Worm (Caenorhabditis elegans): ENCODE data around the gene R12G8.1.

R12G8.1 gene

DNA sequence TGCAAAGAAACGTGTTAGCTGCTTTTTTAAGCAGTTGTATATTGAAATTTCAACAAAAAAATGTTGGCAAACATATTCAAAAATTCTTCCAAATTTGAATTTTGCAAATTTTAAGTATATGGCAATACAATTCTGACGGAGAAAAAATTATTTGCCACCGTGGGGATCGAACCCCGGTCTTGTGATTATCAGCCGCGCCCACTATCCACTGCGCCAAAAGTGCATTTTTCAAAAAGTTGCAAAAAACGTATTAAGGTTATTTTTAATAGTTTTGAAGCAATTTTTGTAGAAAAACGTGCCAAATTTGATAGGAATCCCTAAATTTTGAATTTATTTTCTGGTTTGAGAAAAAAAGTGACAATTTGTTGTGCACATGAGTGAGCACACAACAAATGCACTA is 35.3 kb upstream of the R12G8.1 start:
- no peak for TF ChIP-seq unc-3 (GFP tag; conservative IDR thresholded peaks at IDR 0.05)
- TF ChIP-seq unc-3 (tag; optimal IDR thresholded peaks at IDR 0.05) = no peak
- no peak for TF ChIP-seq nhr-232 (tag; optimal IDR thresholded peaks at IDR 0.05)
- no peak for TF ChIP-seq ceh-24 (tag; optimal IDR thresholded peaks at IDR 0.05)
- TF ChIP-seq odd-2 (tag; optimal IDR thresholded peaks at IDR 0.05) = no peak
- no peak for TF ChIP-seq Y22D7AL.16 (tag; optimal IDR thresholded peaks at IDR 0.05)
- no peak for TF ChIP-seq madf-2 (tag; optimal IDR thresholded peaks at IDR 0.05)
- TF ChIP-seq tbx-7 (tag; optimal IDR thresholded peaks at IDR 0.05) = no peak
- no peak for TF ChIP-seq unc-55 (GFP tag; optimal IDR thresholded peaks at IDR 0.05)
- no peak for TF ChIP-seq ceh-14 (tag; optimal IDR thresholded peaks at IDR 0.05)
- TF ChIP-seq elt-2 (tag; optimal IDR thresholded peaks at IDR 0.05) = no peak
- TF ChIP-seq dve-1 (tag; optimal IDR thresholded peaks at IDR 0.05) = no peak
- TF ChIP-seq ama-1 (optimal IDR thresholded peaks at IDR 0.05) = no peak

DNA sequence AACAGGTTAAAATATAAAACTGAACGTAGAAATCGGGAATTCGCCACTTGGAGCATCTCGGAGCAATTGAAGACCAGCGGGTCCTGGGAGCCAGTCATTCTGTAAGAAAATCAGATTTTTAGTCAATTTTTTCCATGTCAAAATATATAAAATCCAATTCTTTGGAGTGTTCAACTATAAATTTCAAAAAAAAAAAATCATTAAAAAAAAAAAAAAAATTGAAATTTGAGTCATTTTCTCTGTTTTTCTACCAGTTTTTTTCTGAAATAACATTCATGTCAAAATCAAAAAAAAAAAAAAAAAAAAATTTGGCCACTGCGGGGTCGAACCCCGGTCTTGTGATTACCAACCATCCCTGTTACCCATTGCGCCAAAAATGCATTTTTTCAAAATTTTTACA is 34.5 kb upstream of the R12G8.1 start, which contains the start of gene srab-12:
srab-12 (minus strand) TSS at position 101 of the 400 bp plus-strand sequence.
- TF ChIP-seq ceh-34 (tag; optimal IDR thresholded peaks at IDR 0.05) (no peak), syd-9 (tag; optimal IDR thresholded peaks at IDR 0.05) (no peak), tbx-7 (tag; optimal IDR thresholded peaks at IDR 0.05) (no peak), pat-9 (tag; optimal IDR thresholded peaks at IDR 0.05) (no peak), ceh-9 (tag; optimal IDR thresholded peaks at IDR 0.05) (no peak), pag-3 (tag; optimal IDR thresholded peaks at IDR 0.05; ENCODE audit: borderline replicate concordance) (no peak), hlh-6 (tag; optimal IDR thresholded peaks at IDR 0.05) (no peak), dmd-4 (tag; optimal IDR thresholded peaks at IDR 0.05; ENCODE audit: borderline replicate concordance) (no peak), tbx-2 (tag; optimal IDR thresholded peaks at IDR 0.05) (no peak), ceh-2 (tag; optimal IDR thresholded peaks at IDR 0.05) (no peak), ceh-18 (tag; optimal IDR thresholded peaks at IDR 0.05) (no peak), nhr-232 (tag; optimal IDR thresholded peaks at IDR 0.05) (no peak), hlh-8 (tag; optimal IDR thresholded peaks at IDR 0.05) (no peak), ztf-16 (tag; optimal IDR thresholded peaks at IDR 0.05) (no peak), unc-86 (tag; optimal IDR thresholded peaks at IDR 0.05) (no peak), elt-2 (tag; optimal IDR thresholded peaks at IDR 0.05) (no peak), zip-5 (tag; optimal IDR thresholded peaks at IDR 0.05) (no peak), ttx-3 (tag; optimal IDR thresholded peaks at IDR 0.05) (no peak), mec-3 (tag; optimal IDR thresholded peaks at IDR 0.05; ENCODE audit: borderline replicate concordance) (no peak), fkh-6 (tag; optimal IDR thresholded peaks at IDR 0.05) (no peak)

- TF ChIP-seq che-1 (tag; optimal IDR thresholded peaks at IDR 0.05) (no peak), ceh-14 (tag; optimal IDR thresholded peaks at IDR 0.05) (no peak), ceh-19 (GFP tag; optimal IDR thresholded peaks at IDR 0.05) (no peak), hlh-13 (GFP tag; optimal IDR thresholded peaks at IDR 0.05) (no peak), odd-2 (tag; optimal IDR thresholded peaks at IDR 0.05) (no peak), fkh-10 (GFP tag; optimal IDR thresholded peaks at IDR 0.05) (no peak), T23F11.4 (GFP tag; optimal IDR thresholded peaks at IDR 0.05) (no peak), nhr-232 (tag; optimal IDR thresholded peaks at IDR 0.05) (no peak), unc-3 (GFP tag; conservative IDR thresholded peaks at IDR 0.05) (no peak), unc-3 (tag; optimal IDR thresholded peaks at IDR 0.05) (no peak), ceh-18 (tag; optimal IDR thresholded peaks at IDR 0.05) (no peak), ceh-9 (tag; optimal IDR thresholded peaks at IDR 0.05) (no peak), hlh-6 (tag; optimal IDR thresholded peaks at IDR 0.05) (no peak), C08G9.2 (tag; optimal IDR thresholded peaks at IDR 0.05) (no peak), hlh-15 (tag; optimal IDR thresholded peaks at IDR 0.05) (no peak)
Measured at ce11 chrV:17780285-17780684, 31.2 kb upstream of the R12G8.1 start.

DNA sequence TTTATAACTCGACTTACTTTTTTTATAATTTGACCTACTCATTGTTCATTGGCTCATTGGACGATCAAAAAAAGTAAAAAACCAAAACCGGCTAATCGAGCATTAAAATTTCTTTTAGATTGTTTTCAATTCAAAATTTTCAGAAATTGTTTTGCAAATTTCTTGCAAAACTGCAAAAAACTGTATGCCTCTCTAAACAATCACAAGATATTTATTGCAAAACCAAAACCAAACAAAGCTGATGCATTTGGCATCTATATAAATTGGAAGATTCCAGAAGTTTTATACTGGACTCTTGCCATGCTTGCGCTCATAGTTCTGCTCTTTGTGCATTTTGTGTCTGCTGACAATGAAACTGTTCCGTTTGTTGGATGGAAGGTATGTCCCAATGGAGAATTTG is 28.6 kb upstream of the R12G8.1 start, which contains the start of gene C47A10.12:
C47A10.12 (plus strand) TSS at position 301 of the 400 bp plus-strand sequence.
- no peak for TF ChIP-seq syd-9 (tag; optimal IDR thresholded peaks at IDR 0.05)
- no peak for TF ChIP-seq hlh-30 (tag; optimal IDR thresholded peaks at IDR 0.05; ENCODE audit: insufficient read depth)
- TF ChIP-seq ceh-45 (GFP tag; IDR thresholded peaks at IDR 0.05) = no peak
- no peak for TF ChIP-seq pha-2 (tag; optimal IDR thresholded peaks at IDR 0.05)
- TF ChIP-seq elt-4 (tag; optimal IDR thresholded peaks at IDR 0.05) = no peak
- no peak for TF ChIP-seq ceh-30 (tag; optimal IDR thresholded peaks at IDR 0.05)
- TF ChIP-seq unc-42 (tag; optimal IDR thresholded peaks at IDR 0.05) = no peak
- TF ChIP-seq gmeb-2 (tag; optimal IDR thresholded peaks at IDR 0.05) = no peak
- no peak for TF ChIP-seq nhr-232 (tag; optimal IDR thresholded peaks at IDR 0.05)
- TF ChIP-seq ceh-9 (tag; optimal IDR thresholded peaks at IDR 0.05) = no peak
- TF ChIP-seq F13H6.1 (tag; optimal IDR thresholded peaks at IDR 0.05) = no peak
- no peak for TF ChIP-seq hlh-6 (tag; optimal IDR thresholded peaks at IDR 0.05)
- no peak for TF ChIP-seq eyg-1 (tag; optimal IDR thresholded peaks at IDR 0.05)
- TF ChIP-seq hlh-8 (tag; optimal IDR thresholded peaks at IDR 0.05) = no peak
- TF ChIP-seq hlh-13 (GFP tag; optimal IDR thresholded peaks at IDR 0.05) = no peak
- no peak for TF ChIP-seq che-1 (tag; optimal IDR thresholded peaks at IDR 0.05)
- no peak for TF ChIP-seq nfya-1 (tag; optimal IDR thresholded peaks at IDR 0.05)
- TF ChIP-seq ttx-3 (tag; optimal IDR thresholded peaks at IDR 0.05) = no peak
